Fruit fly (Drosophila melanogaster): Measurements from ENCODE around the gene CG13056.

- TF ChIP-seq Crg-1 (GFP tag; optimal IDR thresholded peaks at IDR 0.05) (no peak), CG33017 (tag; optimal IDR thresholded peaks at IDR 0.05) (no peak), ovo (GFP tag; optimal IDR thresholded peaks at IDR 0.05) (no peak), Clk (GFP tag; optimal IDR thresholded peaks at IDR 0.05) (no peak), tj (GFP tag; optimal IDR thresholded peaks at IDR 0.05) (no peak), toe (GFP tag; optimal IDR thresholded peaks at IDR 0.05) (no peak), pad (GFP tag; optimal IDR thresholded peaks at IDR 0.05) (no peak), CG1620 (GFP tag; optimal IDR thresholded peaks at IDR 0.05) (no peak), CG7045 (GFP tag; optimal IDR thresholded peaks at IDR 0.05) (no peak), CG11617 (GFP tag; optimal IDR thresholded peaks at IDR 0.05) (no peak), CG7101 (tag; optimal IDR thresholded peaks at IDR 0.05) (no peak), CG14711 (tag; optimal IDR thresholded peaks at IDR 0.05) (no peak)
Measured at dm6 chr3L:16347914-16348313, 14.8 kb downstream of the CG13056 start, which contains the start of gene mRpS34.
